Fruit fly (Drosophila melanogaster) whole organism, pupa: Measurements from ENCODE around the gene Arr2.

Experiments
- CG14655 ChIP-seq: fragments of 200-800 bp; sonication (Bioruptor generic); optimal IDR thresholded peaks from 3 replicates; lab custom pipeline; 2017; ENCODE audit warnings: mild to moderate bottlenecking, missing biosample characterization, missing genetic modification reagents, missing genetic modification characterization
- CG15710 ChIP-seq: fragments of 200-800 bp; sonication (Bioruptor generic); optimal IDR thresholded peaks from 2 replicates; lab custom pipeline; 2018; ENCODE audit warnings: missing biosample characterization, mild to moderate bottlenecking, missing genetic modification characterization, moderate library complexity
- CG32121 ChIP-seq: fragments of 200-800 bp; sonication (Bioruptor generic); IDR thresholded peaks from 2 replicates; pipeline ENCODE4 v1.3.6; 2022; ENCODE audit warnings: missing biosample characterization, missing genetic modification characterization
- CG34367 ChIP-seq: fragments of 200-800 bp; sonication (Bioruptor generic); optimal IDR thresholded peaks from 2 replicates; lab custom pipeline; 2018; ENCODE audit warnings: missing biosample characterization, mild to moderate bottlenecking, missing genetic modification characterization
- CG4496 ChIP-seq: fragments of 200-800 bp; sonication (Bioruptor generic); IDR thresholded peaks from 3 replicates; pipeline ENCODE4 v1.3.6; 2022; ENCODE audit warnings: missing biosample characterization, missing genetic modification characterization
- CG8301 ChIP-seq: fragments of 200-800 bp; sonication (Bioruptor generic); optimal IDR thresholded peaks from 2 replicates; lab custom pipeline; 2018; ENCODE audit warnings: missing biosample characterization, mild to moderate bottlenecking, missing genetic modification characterization
- D1 ChIP-seq: fragments of 200-800 bp; sonication (Bioruptor generic); optimal IDR thresholded peaks from 2 replicates; lab custom pipeline; 2018; ENCODE audit warnings: missing biosample characterization, mild to moderate bottlenecking, missing genetic modification characterization, moderate library complexity
- EcR ChIP-seq: fragments of 200-800 bp; sonication (Bioruptor generic); optimal IDR thresholded peaks from 3 replicates; lab custom pipeline; 2019; ENCODE audit warnings: missing biosample characterization, missing genetic modification characterization, mild to moderate bottlenecking, moderate library complexity, missing genetic modification reagents
- Ets98B ChIP-seq: fragments of 200-800 bp; sonication (Bioruptor generic); IDR thresholded peaks from 2 replicates; pipeline ENCODE4 v1.3.6; 2022; ENCODE audit warnings: missing biosample characterization, missing genetic modification characterization
- Pif1A ChIP-seq: fragments of 200-800 bp; sonication (Bioruptor generic); optimal IDR thresholded peaks from 3 replicates; lab custom pipeline; 2016; ENCODE audit warnings: missing biosample characterization, missing genetic modification characterization
- Snoo ChIP-seq: fragments of 200-800 bp; sonication (Bioruptor generic); optimal IDR thresholded peaks from 3 replicates; lab custom pipeline; 2017; ENCODE audit warnings: missing biosample characterization, mild to moderate bottlenecking, missing genetic modification characterization, inconsistent platforms

DNA sequence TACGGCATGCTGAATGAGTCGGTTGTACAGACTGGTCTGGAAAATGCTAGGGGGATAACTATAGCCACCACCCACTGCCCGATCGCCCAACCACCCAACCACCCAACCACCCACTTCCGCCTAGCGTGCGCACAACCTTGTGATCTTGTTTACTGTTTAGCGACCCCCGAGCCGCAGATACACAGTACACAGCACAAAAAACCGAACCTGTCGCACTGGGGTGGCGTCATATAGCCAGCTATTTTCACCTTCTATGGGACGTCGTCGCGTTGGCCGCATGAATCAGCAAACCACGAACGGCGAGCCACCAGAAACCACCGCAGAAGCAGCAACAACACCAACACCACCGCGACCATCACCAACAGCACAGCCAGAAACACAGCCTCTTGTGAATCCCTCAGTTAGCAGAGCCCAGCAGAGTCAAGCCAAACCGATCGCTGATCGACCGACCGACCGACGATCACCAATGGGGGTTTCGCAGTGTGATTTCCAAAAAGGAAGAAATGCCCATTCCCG is 26.4 kb upstream of the Arr2 start:
- TF ChIP-seq CG15710 (tag; lab: Kevin White, UChicago) (no peak), CG34367 (tag; lab: Kevin White, UChicago) (no peak), CG14655 (GFP tag; lab: Kevin White, UChicago) (no peak), CG4496 (no peak; the same call in 2 of the 3 replicates), EcR (no peak), CG8301 (tag; lab: Kevin White, UChicago) (no peak), Pif1A (no peak), Snoo (tag; lab: Kevin White, UChicago) (no peak), Ets98B (GFP tag; lab: Robert Waterston, UW) (no peak), D1 (tag; lab: Kevin White, UChicago) (no peak), CG32121 (GFP tag; lab: Robert Waterston, UW) (no peak)
